Fruit fly (Drosophila melanogaster) whole organism, prepupa: ENCODE data around the gene Brd.

Experiments used
- CG16779 ChIP-seq: fragments of 200-800 bp; sonication (Bioruptor generic); optimal IDR thresholded peaks from 3 replicates; lab custom pipeline; 2017; ENCODE audit warnings: missing biosample characterization, mild to moderate bottlenecking, missing genetic modification characterization
- CG6163 ChIP-seq: fragments of 200-800 bp; sonication (Bioruptor generic); IDR thresholded peaks from 3 replicates; pipeline ENCODE4 v1.3.6; 2022; ENCODE audit warnings: missing biosample characterization, missing genetic modification characterization
- CG6276 ChIP-seq: fragments of 200-800 bp; sonication (Bioruptor generic); optimal IDR thresholded peaks from 2 replicates; lab custom pipeline; 2017; ENCODE audit warnings: missing biosample characterization, mild to moderate bottlenecking, missing genetic modification characterization
- CG6808 ChIP-seq: fragments of 200-800 bp; sonication (Bioruptor generic); optimal IDR thresholded peaks from 3 replicates; lab custom pipeline; 2017; ENCODE audit warnings: missing biosample characterization, missing genetic modification characterization, mild to moderate bottlenecking, moderate library complexity, missing genetic modification reagents
- Eip78C ChIP-seq: fragments of 200-800 bp; sonication (Bioruptor generic); peaks from one replicate; lab custom pipeline; 2016; ENCODE audit warnings: missing biosample characterization, missing genetic modification characterization
- Ets21C ChIP-seq: fragments of 200-800 bp; sonication (Bioruptor generic); optimal IDR thresholded peaks from 3 replicates; lab custom pipeline; 2016; ENCODE audit warnings: missing biosample characterization, missing genetic modification characterization
- Lpt ChIP-seq: fragments of 200-800 bp; sonication (Bioruptor generic); optimal IDR thresholded peaks from 3 replicates; lab custom pipeline; 2016; ENCODE audit warnings: missing biosample characterization, missing genetic modification characterization
- Smox ChIP-seq: fragments of 200-800 bp; sonication (Bioruptor generic); optimal IDR thresholded peaks from 3 replicates; lab custom pipeline; 2016; ENCODE audit warnings: missing biosample characterization, missing genetic modification characterization
- fd59A ChIP-seq: fragments of 200-800 bp; sonication (Bioruptor generic); optimal IDR thresholded peaks from 2 replicates; lab custom pipeline; 2017; ENCODE audit warnings: missing biosample characterization, mild to moderate bottlenecking, missing genetic modification characterization, missing genetic modification reagents
- fkh ChIP-seq: fragments of 200-800 bp; sonication (Bioruptor generic); optimal IDR thresholded peaks from 3 replicates; lab custom pipeline; 2017; ENCODE audit warnings: missing biosample characterization, mild to moderate bottlenecking, missing genetic modification characterization, moderate library complexity

DNA sequence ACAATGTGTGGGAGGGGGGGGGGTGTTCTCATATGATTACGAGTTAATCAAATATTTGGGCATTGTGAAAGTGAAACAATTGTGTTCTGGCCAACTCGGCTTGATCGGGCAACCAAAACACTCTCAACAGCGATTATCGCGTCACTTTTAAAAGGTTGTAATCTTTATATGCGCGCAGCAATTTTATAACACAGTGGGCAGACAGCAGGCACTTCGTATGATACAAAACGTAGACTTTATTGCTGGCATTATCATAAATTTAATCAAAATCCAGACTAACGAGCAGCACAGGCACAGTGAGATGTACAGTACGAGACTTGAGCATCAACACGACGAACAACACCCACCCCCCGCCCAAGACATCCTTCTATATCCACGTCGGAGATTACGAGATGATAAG lies 20.3 kb downstream of the Brd start:
- TF ChIP-seq Smox (GFP tag; lab: Kevin White, UChicago): no peak
- TF ChIP-seq Lpt (GFP tag; lab: Kevin White, UChicago): no peak
- TF ChIP-seq CG6808: no peak
- TF ChIP-seq CG6163 (GFP tag; lab: Robert Waterston, UW): no peak
- TF ChIP-seq Eip78C (GFP tag; lab: Kevin White, UChicago): no peak
- peak; percentile 55 for TF ChIP-seq fkh (GFP tag; lab: Kevin White, UChicago)
- TF ChIP-seq fd59A: no peak
- TF ChIP-seq Ets21C: no peak
- TF ChIP-seq CG6276: no peak
- TF ChIP-seq CG16779 (tag; lab: Kevin White, UChicago): no peak
